Worm (Caenorhabditis elegans): ENCODE data around the gene M162.7.

Gene M162.7

ce11 chrV:19794931-19795330, at the start of gene M162.7:
TSS of gene M162.7 (minus strand) at chrV:19795031.
- TF ChIP-seq let-607 (tag; optimal IDR thresholded peaks at IDR 0.05): no peak
- TF ChIP-seq C06A6.2 (GFP tag; conservative IDR thresholded peaks at IDR 0.05): no peak
- TF ChIP-seq snpc-4 (GFP tag; optimal IDR thresholded peaks at IDR 0.05): no peak
- TF ChIP-seq snpc-4 (tag; optimal IDR thresholded peaks at IDR 0.05): no peak
- TF ChIP-seq akir-1 (GFP tag; optimal IDR thresholded peaks at IDR 0.05): no peak
- TF ChIP-seq ztf-28 (GFP tag; IDR thresholded peaks at IDR 0.05): no peak
- no peak for TF ChIP-seq Y79H2A.3 (GFP tag; conservative IDR thresholded peaks at IDR 0.05)
- no peak for TF ChIP-seq ama-1 (optimal IDR thresholded peaks at IDR 0.05)
- TF ChIP-seq ama-1 (GFP tag; optimal IDR thresholded peaks at IDR 0.05): no peak

DNA sequence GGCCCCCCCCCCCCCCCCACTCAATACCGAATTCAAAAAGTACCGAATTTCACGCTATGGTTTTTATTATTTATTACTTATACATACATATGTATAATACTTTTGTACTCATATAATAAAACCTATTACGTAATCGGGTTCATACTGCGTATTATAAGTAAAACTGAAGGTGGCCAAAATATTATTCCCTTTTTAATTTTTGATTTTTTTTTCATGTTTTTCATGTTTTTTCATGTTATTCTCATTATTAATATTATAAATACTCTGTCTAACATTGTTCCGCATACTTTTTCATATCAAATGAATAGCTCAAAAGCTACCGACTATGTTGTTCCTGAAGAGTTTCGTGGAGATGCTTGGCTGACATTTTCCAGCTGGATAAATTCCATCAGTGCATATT, 41.3 kb upstream of the M162.7 start, which contains the start of gene srw-38:
srw-38 (plus strand) TSS at position 301 of the 400 bp plus-strand sequence.
- no peak for TF ChIP-seq F39B2.1 (GFP tag; IDR thresholded peaks at IDR 0.05)

- TF ChIP-seq ceh-100 (GFP tag; IDR thresholded peaks at IDR 0.05): no peak
- TF ChIP-seq attf-3 (GFP tag; conservative IDR thresholded peaks at IDR 0.05): no peak
- TF ChIP-seq tbx-9 (tag; optimal IDR thresholded peaks at IDR 0.05; ENCODE audit: borderline replicate concordance): no peak
- TF ChIP-seq ceh-79 (tag; optimal IDR thresholded peaks at IDR 0.05): no peak
Measured at ce11 chrV:19831588-19831987, 36.8 kb upstream of the M162.7 start.

DNA sequence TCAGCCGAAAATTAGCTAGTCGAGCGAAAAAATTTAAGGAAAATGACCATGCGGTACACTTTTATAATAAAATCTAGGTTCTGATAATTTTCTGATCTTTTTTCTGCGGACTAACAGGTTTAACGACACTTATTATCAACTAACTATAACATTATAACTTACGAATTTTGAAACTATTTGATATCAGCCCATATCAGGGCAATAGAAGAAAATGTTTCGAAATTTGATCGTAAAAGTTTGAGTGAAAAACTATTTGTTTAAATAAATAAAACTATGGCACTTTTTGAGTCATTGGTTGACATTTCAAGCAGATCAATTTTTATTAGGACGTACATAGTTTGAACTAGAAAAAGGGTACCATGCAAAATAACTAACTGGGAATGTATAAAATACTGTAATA, 36.0 kb upstream of the M162.7 start, which contains the start of gene pcp-4:
pcp-4 (minus strand) TSS at position 197 of the 400 bp plus-strand sequence.
- no peak for TF ChIP-seq lin-54 (GFP tag; optimal IDR thresholded peaks at IDR 0.05)
- TF ChIP-seq B0336.3 (GFP tag; IDR thresholded peaks at IDR 0.05): no peak
- no peak for TF ChIP-seq hmg-1.2 (GFP tag; IDR thresholded peaks at IDR 0.05)
- TF ChIP-seq D2030.7 (GFP tag; IDR thresholded peaks at IDR 0.05): no peak
- no peak for TF ChIP-seq madf-3 (GFP tag; IDR thresholded peaks at IDR 0.05)
- no peak for TF ChIP-seq atf-7 (tag; optimal IDR thresholded peaks at IDR 0.05)
- no peak for TF ChIP-seq hrde-1 (tag; optimal IDR thresholded peaks at IDR 0.05; ENCODE audit: borderline replicate concordance)
- TF ChIP-seq T07F8.4 (tag; optimal IDR thresholded peaks at IDR 0.05): no peak
- no peak for TF ChIP-seq bed-2 (GFP tag; IDR thresholded peaks at IDR 0.05)
- no peak for TF ChIP-seq attf-3 (GFP tag; conservative IDR thresholded peaks at IDR 0.05)
- no peak for TF ChIP-seq somi-1 (GFP tag; optimal IDR thresholded peaks at IDR 0.05)
- TF ChIP-seq attf-6 (GFP tag; IDR thresholded peaks at IDR 0.05): no peak
- TF ChIP-seq ceh-27 (GFP tag; optimal IDR thresholded peaks at IDR 0.05): no peak
- TF ChIP-seq ztf-25 (GFP tag; IDR thresholded peaks at IDR 0.05): no peak
- no peak for TF ChIP-seq zim-3 (tag; optimal IDR thresholded peaks at IDR 0.05)
- TF ChIP-seq tbx-9 (tag; optimal IDR thresholded peaks at IDR 0.05; ENCODE audit: borderline replicate concordance): no peak
- TF ChIP-seq chd-7 (tag; optimal IDR thresholded peaks at IDR 0.05): no peak
- TF ChIP-seq B0261.1 (tag; optimal IDR thresholded peaks at IDR 0.05): no peak
- TF ChIP-seq ztf-28 (GFP tag; IDR thresholded peaks at IDR 0.05): no peak
- no peak for TF ChIP-seq cebp-1 (GFP tag; IDR thresholded peaks at IDR 0.05)
- no peak for TF ChIP-seq cebp-1 (tag; optimal IDR thresholded peaks at IDR 0.05)

- TF ChIP-seq attf-3 (GFP tag; conservative IDR thresholded peaks at IDR 0.05) (no peak), lin-26 (GFP tag; IDR thresholded peaks at IDR 0.05) (no peak), ekl-4 (GFP tag; IDR thresholded peaks at IDR 0.05) (no peak), B0336.3 (GFP tag; IDR thresholded peaks at IDR 0.05) (no peak), mel-28 (tag; optimal IDR thresholded peaks at IDR 0.05; ENCODE audit: borderline replicate concordance) (no peak), athp-1 (tag; optimal IDR thresholded peaks at IDR 0.05) (no peak), sdz-38 (tag; optimal IDR thresholded peaks at IDR 0.05) (no peak), sptf-2 (GFP tag; optimal IDR thresholded peaks at IDR 0.05) (no peak), lsy-27 (tag; optimal IDR thresholded peaks at IDR 0.05; ENCODE audit: borderline replicate concordance, insufficient read depth) (no peak), lsl-1 (GFP tag; optimal IDR thresholded peaks at IDR 0.05) (no peak), snpc-1.1 (tag; optimal IDR thresholded peaks at IDR 0.05; ENCODE audit: insufficient read depth) (no peak), ceh-58 (GFP tag; IDR thresholded peaks at IDR 0.05) (no peak), pha-4 (tag; optimal IDR thresholded peaks at IDR 0.05) (no peak), ceh-79 (tag; optimal IDR thresholded peaks at IDR 0.05) (no peak), hlh-12 (tag; optimal IDR thresholded peaks at IDR 0.05) (no peak)
Measured at ce11 chrV:19829225-19829624, 34.4 kb upstream of the M162.7 start.
